Worm (Caenorhabditis elegans) whole organism, L1 larva: ENCODE measurements around the gene T11F9.7.

Experiments used
- fkh-10 ChIP-seq: sonication (generic microtip); optimal IDR thresholded peaks from 2 replicates; lab custom pipeline; 2017; ENCODE audit warnings: missing biosample characterization, missing genetic modification reagents, missing genetic modification characterization
- nhr-90 ChIP-seq: sonication (generic microtip); optimal IDR thresholded peaks from 2 replicates; lab custom pipeline; 2016; ENCODE audit warnings: mild to moderate bottlenecking, missing genetic modification characterization, missing compliant biosample characterization; ENCODE audit not compliant: poor library complexity
- snpc-4 ChIP-seq: fragments of 150-350 bp; optimal IDR thresholded peaks from 2 replicates; lab custom pipeline; 2014; ENCODE audit warnings: missing biosample characterization, missing genetic modification characterization
- unc-62 ChIP-seq: fragments of 150-350 bp; optimal IDR thresholded peaks from 2 replicates; lab custom pipeline; 2014; ENCODE audit warnings: missing biosample characterization, missing genetic modification reagents, missing genetic modification characterization
- unc-98 ChIP-seq: fragments of 200-800 bp; sonication (Bioruptor generic); IDR thresholded peaks from 2 replicates; pipeline ENCODE4 v1.3.6; 2022; ENCODE audit warnings: missing genetic modification characterization, missing compliant biosample characterization

ce11 chrV:11496283-11496682 lies 20.5 kb downstream of the T11F9.7 start, which contains the start of gene htrl-1:
- TF ChIP-seq snpc-4 (tag; lab: Kevin White, UChicago), result no peak
- no peak for TF ChIP-seq unc-98 (GFP tag; lab: Robert Waterston, UW)
- no peak for TF ChIP-seq unc-62 (GFP tag; lab: Kevin White, UChicago)
- TF ChIP-seq fkh-10, result no peak
- no peak for TF ChIP-seq nhr-90 (tag; lab: Kevin White, UChicago)
